Worm (Caenorhabditis elegans) whole organism, dauer: ENCODE results near the gene rsf-1.

Experiments used
- unc-62 ChIP-seq: sonication (generic microtip); optimal IDR thresholded peaks from 2 replicates; lab custom pipeline; 2017; ENCODE audit warnings: missing biosample characterization, missing genetic modification reagents, missing genetic modification characterization

Gene rsf-1

ce11 chrII:11336163-11336562 is 30.0 kb downstream of the rsf-1 start:
- no peak for TF ChIP-seq unc-62

DNA sequence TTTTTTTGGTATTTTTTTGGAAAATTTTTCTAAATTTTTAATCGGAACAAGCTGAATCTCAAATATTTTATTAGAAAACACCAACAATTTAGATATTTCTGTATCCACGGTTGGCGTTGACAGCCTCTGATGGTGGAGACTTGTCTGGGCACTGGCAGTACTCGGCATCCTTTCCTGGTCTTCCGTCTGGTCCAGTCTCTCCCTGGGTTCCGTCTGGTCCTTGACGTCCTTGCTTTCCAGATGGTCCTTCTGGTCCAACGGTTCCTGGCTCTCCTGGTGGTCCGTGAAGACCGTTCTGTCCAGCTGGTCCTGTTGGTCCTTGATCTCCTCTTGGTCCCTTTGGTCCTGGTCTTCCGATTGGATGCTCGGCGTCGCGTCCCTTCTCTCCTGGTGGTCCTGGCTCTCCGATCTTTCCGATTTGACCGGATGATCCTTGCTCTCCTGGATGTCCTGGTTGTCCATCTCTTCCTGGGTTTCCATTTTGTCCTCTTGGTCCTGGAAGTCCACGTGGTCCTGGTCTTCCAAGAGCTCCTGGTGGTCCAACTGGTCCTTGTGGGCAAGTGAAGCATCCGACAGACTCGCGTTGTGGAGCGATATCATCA is 30.5 kb downstream of the rsf-1 start:
- TF ChIP-seq unc-62: no peak

ce11 chrII:11337497-11338040 is 31.4 kb downstream of the rsf-1 start, which contains the start of gene sqt-1:
TSS of gene sqt-1 (minus strand) at chrII:11337837.
- no peak for TF ChIP-seq unc-62

- TF ChIP-seq unc-62: no peak
Measured at ce11 chrII:11339507-11339906, 33.3 kb downstream of the rsf-1 start, which contains the start of gene rmd-3. TSS of gene rmd-3 (minus strand) at chrII:11339607.

- TF ChIP-seq unc-62: no peak
Measured at ce11 chrII:11343300-11343869, 37.2 kb downstream of the rsf-1 start, which contains the start of gene lgc-20. TSS of gene lgc-20 (minus strand) at chrII:11343610.

- no peak for TF ChIP-seq unc-62
Measured at ce11 chrII:11344554-11344953, 38.4 kb downstream of the rsf-1 start.

- TF ChIP-seq unc-62: no peak
Measured at ce11 chrII:11345570-11346029, 39.4 kb downstream of the rsf-1 start, which contains the start of gene nduf-11. TSS of gene nduf-11 (minus strand) at chrII:11345620.

ce11 chrII:11347878-11348556 is 41.8 kb downstream of the rsf-1 start, which contains the start of the genes B0491.6 and pigm-1:
TSS of gene B0491.6 (minus strand) at chrII:11348343.
TSS of gene pigm-1 (plus strand) at chrII:11348445.
- TF ChIP-seq unc-62: no peak

DNA sequence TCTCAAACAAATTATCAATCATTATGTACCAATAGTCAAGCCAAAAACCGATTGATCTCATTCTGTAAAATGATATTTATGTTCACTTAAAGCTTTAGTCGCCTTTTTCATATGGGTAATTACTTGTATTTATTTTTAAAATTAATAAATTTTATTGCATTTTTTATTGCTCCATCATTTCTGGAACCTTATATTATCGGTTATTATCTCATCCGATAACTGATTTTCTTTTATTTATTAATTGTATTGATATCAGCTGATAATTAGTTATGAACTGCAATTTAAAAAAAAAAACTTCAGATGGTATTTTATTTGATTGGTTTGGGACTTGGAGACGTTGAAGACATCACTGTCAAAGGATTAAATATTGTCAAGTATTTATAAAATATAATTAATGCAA is 43.7 kb downstream of the rsf-1 start, which contains the start of gene dph-5:
TSS of gene dph-5 (plus strand) at position 301 of the 400 bp plus-strand sequence.
- no peak for TF ChIP-seq unc-62

DNA sequence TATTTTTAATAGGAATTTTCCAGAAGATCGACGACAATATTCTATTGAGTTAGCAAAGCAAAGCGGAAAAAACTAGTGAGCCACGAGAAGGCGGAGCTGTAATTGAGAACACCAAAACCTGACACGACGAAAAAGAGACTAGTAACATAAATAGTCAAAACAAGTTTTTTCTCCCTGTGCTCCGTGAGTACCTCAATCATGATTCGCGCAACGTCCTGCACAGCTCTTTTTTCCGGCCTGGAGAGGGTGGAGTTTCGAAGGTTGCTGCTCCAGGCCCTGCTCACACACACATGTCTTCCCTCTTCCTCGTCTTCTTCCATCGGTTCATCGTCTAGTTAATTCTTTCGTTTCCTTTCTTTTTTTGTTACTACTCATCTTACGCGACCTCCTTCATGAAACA is 45.4 kb downstream of the rsf-1 start, which contains the start of gene clh-2:
TSS of gene clh-2 (plus strand) at position 301 of the 400 bp plus-strand sequence.
- TF ChIP-seq unc-62: no peak

ce11 chrII:11353471-11353870 is 47.3 kb downstream of the rsf-1 start:
- no peak for TF ChIP-seq unc-62
